Worm (Caenorhabditis elegans) whole organism, midembryonic: Measurements from ENCODE around the gene D1005.2.

Source experiments
- T22C8.4 ChIP-seq: fragments of 200-800 bp; sonication (Bioruptor generic); IDR thresholded peaks from 2 replicates; pipeline ENCODE4 v1.3.6; 2022; ENCODE audit warnings: missing genetic modification characterization, missing compliant biosample characterization
- cog-1 ChIP-seq: sonication (generic microtip); optimal IDR thresholded peaks from 2 replicates; lab custom pipeline; 2016; ENCODE audit warnings: missing genetic modification characterization, missing compliant biosample characterization
- flt-1 ChIP-seq: fragments of 200-800 bp; sonication (Bioruptor generic); IDR thresholded peaks from 2 replicates; pipeline ENCODE4 v1.3.6; 2022; ENCODE audit warnings: missing genetic modification characterization, missing compliant biosample characterization
- klf-2 ChIP-seq: fragments of 200-800 bp; sonication (Bioruptor generic); conservative IDR thresholded peaks from 2 replicates; pipeline ENCODE4 v1.3.6; 2022; ENCODE audit warnings: missing genetic modification reagents, missing genetic modification characterization, missing compliant biosample characterization
- med-1 ChIP-seq: sonication (generic microtip); optimal IDR thresholded peaks from 2 replicates; lab custom pipeline; 2017; ENCODE audit warnings: missing genetic modification characterization, mild to moderate bottlenecking, missing compliant biosample characterization, antibody characterized with exemption, missing genetic modification reagents; ENCODE audit not compliant: insufficient read depth
- ref-1 ChIP-seq: fragments of 200-800 bp; sonication (Bioruptor generic); conservative IDR thresholded peaks from 2 replicates; pipeline ENCODE4 v1.3.6; 2022; ENCODE audit warnings: missing genetic modification reagents, missing genetic modification characterization, missing compliant biosample characterization
- tab-1 ChIP-seq: fragments of 200-800 bp; sonication (Bioruptor generic); IDR thresholded peaks from 2 replicates; pipeline ENCODE4 v1.3.6; 2022; ENCODE audit warnings: missing genetic modification characterization, missing compliant biosample characterization
- ztf-23 ChIP-seq: fragments of 200-800 bp; sonication (Bioruptor generic); IDR thresholded peaks from 2 replicates; pipeline ENCODE4 v1.3.6; 2022; ENCODE audit warnings: missing genetic modification reagents, missing genetic modification characterization, missing compliant biosample characterization
- ztf-29 ChIP-seq: fragments of 200-800 bp; sonication (Bioruptor generic); IDR thresholded peaks from 2 replicates; pipeline ENCODE4 v1.3.6; 2022; ENCODE audit warnings: missing genetic modification reagents, missing genetic modification characterization, missing compliant biosample characterization

The D1005.2 gene

ce11 chrX:1476005-1476404 lies 17.2 kb downstream of the D1005.2 start:
- TF ChIP-seq ztf-29 (GFP tag; lab: Robert Waterston, UW): no peak
- no peak for TF ChIP-seq tab-1
- no peak for TF ChIP-seq ref-1
- TF ChIP-seq cog-1 (tag; lab: Kevin White, UChicago): no peak
- no peak for TF ChIP-seq klf-2 (GFP tag; lab: Robert Waterston, UW)
- TF ChIP-seq med-1 (GFP tag; lab: Kevin White, UChicago): no peak
- no peak for TF ChIP-seq ztf-23 (GFP tag; lab: Robert Waterston, UW)
- no peak for TF ChIP-seq T22C8.4 (GFP tag; lab: Robert Waterston, UW)
- no peak for TF ChIP-seq flt-1 (GFP tag; lab: Robert Waterston, UW)

ce11 chrX:1477932-1478331 lies 19.1 kb downstream of the D1005.2 start:
- no peak for TF ChIP-seq ref-1
- no peak for TF ChIP-seq T22C8.4 (GFP tag; lab: Robert Waterston, UW)
- TF ChIP-seq flt-1 (GFP tag; lab: Robert Waterston, UW): no peak
- TF ChIP-seq klf-2 (GFP tag; lab: Robert Waterston, UW): no peak
- TF ChIP-seq med-1 (GFP tag; lab: Kevin White, UChicago): no peak
- no peak for TF ChIP-seq ztf-23 (GFP tag; lab: Robert Waterston, UW)
- TF ChIP-seq ztf-29 (GFP tag; lab: Robert Waterston, UW): no peak
- no peak for TF ChIP-seq tab-1
- no peak for TF ChIP-seq cog-1 (tag; lab: Kevin White, UChicago)

DNA sequence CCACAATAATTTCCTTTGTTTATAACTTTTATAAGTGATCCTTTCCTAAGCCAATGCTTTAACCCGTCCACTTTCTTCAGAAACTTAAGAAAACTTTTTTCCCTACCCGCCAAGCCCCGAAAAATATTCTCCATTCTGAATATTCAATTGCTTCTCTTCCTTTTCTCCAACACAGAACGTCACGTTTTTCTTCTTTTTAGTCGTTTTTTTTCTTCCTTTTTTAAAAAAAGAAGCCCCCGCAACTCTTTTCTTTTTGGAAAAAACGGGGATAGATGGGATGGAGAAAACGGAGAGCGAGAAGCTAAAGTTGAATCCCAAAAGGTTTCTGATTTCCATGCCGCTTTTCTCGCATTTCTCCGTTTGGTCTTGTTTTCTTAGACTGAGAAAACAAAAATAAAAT lies 19.7 kb downstream of the D1005.2 start:
- TF ChIP-seq ztf-23 (GFP tag; lab: Robert Waterston, UW) (no peak), T22C8.4 (GFP tag; lab: Robert Waterston, UW) (no peak)

DNA sequence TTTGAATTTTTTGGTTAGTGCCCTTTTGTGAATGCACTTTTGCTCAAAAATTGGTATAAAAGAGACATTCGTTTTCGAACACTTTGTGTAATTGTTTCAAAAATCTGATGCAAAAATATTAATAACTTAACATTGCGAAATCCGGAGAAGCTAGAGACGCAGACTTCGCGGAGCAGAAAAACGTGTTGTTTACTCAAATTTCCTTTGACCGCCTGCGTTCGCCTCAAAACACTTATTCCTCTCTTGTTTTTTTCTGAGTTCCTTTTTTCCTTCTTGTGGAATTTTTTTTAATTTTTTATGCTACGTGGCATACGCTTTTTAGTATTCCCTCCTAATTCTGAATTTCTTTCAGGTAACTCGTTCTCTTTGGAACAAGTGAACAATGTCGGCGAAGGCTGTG lies 20.4 kb downstream of the D1005.2 start, which contains the start of gene acly-1:
Gene acly-1 (plus strand): TSS at position 353 of the 400 bp plus-strand sequence.
- TF ChIP-seq klf-2 (GFP tag; lab: Robert Waterston, UW): no peak
- no peak for TF ChIP-seq T22C8.4 (GFP tag; lab: Robert Waterston, UW)
- no peak for TF ChIP-seq med-1 (GFP tag; lab: Kevin White, UChicago)
- TF ChIP-seq ref-1: no peak
- TF ChIP-seq ztf-23 (GFP tag; lab: Robert Waterston, UW): no peak
- TF ChIP-seq flt-1 (GFP tag; lab: Robert Waterston, UW): no peak
- TF ChIP-seq cog-1 (tag; lab: Kevin White, UChicago): no peak
- TF ChIP-seq ztf-29 (GFP tag; lab: Robert Waterston, UW): no peak
- TF ChIP-seq tab-1: no peak

ce11 chrX:1479637-1480036 lies 20.8 kb downstream of the D1005.2 start:
- TF ChIP-seq ztf-29 (GFP tag; lab: Robert Waterston, UW): no peak
- TF ChIP-seq tab-1: no peak
- no peak for TF ChIP-seq T22C8.4 (GFP tag; lab: Robert Waterston, UW)
- TF ChIP-seq cog-1 (tag; lab: Kevin White, UChicago): no peak
- TF ChIP-seq flt-1 (GFP tag; lab: Robert Waterston, UW): no peak
- TF ChIP-seq ztf-23 (GFP tag; lab: Robert Waterston, UW): no peak
- TF ChIP-seq klf-2 (GFP tag; lab: Robert Waterston, UW): no peak
- no peak for TF ChIP-seq ref-1
- TF ChIP-seq med-1 (GFP tag; lab: Kevin White, UChicago): no peak

DNA sequence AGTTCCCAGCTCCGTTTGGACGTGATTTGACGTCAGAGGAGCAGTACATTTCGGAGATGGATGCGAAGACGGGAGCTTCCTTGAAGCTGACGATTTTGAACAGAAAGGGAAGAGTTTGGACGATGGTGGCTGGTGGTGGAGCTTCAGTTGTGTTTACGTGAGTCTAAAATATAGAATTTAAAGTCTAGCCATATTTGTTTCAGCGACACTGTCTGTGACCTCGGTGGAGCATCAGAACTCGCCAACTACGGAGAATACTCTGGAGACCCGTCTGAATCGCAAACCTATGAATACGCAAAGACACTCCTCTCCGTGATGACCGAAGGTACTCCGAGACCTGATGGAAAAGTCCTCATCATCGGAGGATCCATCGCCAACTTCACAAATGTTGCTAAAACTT lies 21.7 kb downstream of the D1005.2 start:
- no peak for TF ChIP-seq klf-2 (GFP tag; lab: Robert Waterston, UW)
- TF ChIP-seq cog-1 (tag; lab: Kevin White, UChicago): no peak
- no peak for TF ChIP-seq med-1 (GFP tag; lab: Kevin White, UChicago)
- TF ChIP-seq ref-1: no peak
- no peak for TF ChIP-seq ztf-29 (GFP tag; lab: Robert Waterston, UW)
- no peak for TF ChIP-seq flt-1 (GFP tag; lab: Robert Waterston, UW)
- TF ChIP-seq ztf-23 (GFP tag; lab: Robert Waterston, UW): no peak
- no peak for TF ChIP-seq T22C8.4 (GFP tag; lab: Robert Waterston, UW)
- TF ChIP-seq tab-1: no peak

DNA sequence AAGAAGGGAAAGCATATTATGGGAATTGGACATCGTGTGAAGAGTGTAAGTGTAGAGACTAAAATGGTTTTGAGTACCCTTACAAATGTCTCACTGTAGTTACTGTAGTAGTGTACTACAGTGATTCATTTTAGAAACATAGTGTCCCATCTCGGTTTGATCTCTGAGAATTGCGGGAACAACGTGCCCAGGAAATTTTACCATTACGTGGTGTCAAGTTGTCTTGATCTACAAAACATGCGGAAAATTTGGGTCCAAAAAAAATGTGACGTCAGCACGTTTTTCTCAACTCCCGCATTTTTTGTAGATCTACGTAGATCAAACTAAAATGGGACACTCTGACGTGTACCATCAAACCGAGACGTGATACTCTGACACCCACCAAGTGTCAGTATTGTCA lies 24.4 kb downstream of the D1005.2 start:
- TF ChIP-seq med-1 (GFP tag; lab: Kevin White, UChicago) (no peak), ztf-29 (GFP tag; lab: Robert Waterston, UW) (no peak), flt-1 (GFP tag; lab: Robert Waterston, UW) (no peak), T22C8.4 (GFP tag; lab: Robert Waterston, UW) (no peak)

DNA sequence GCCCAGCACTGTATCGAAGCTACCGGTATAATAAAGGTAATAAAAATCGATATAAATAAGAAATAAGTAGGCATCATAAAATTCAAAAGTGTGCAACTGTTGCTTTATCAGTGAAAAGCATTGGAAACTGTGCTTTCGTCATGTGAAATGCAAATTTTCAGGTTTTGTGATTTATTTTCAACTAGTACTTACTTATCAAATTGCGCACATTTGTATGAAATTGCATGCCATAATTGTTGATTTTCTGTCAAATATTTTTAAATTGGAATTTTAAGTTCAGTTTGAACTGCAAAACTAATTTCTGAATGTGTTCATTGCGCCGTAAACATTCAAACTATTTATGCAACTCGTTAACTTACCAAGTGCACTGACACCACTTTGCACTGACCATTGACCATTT lies 26.9 kb downstream of the D1005.2 start, which contains the start of gene D1005.4:
Gene D1005.4 (minus strand): TSS at position 101 of the 400 bp plus-strand sequence.
- no peak for TF ChIP-seq ref-1
- no peak for TF ChIP-seq ztf-23 (GFP tag; lab: Robert Waterston, UW)
- no peak for TF ChIP-seq ztf-29 (GFP tag; lab: Robert Waterston, UW)

ce11 chrX:1486135-1486648 lies 27.4 kb downstream of the D1005.2 start, which contains the start of the genes D1005.10 and dhs-25:
Gene D1005.10 (minus strand): TSS chrX:1486185.
Gene dhs-25 (plus strand): TSS chrX:1486532.
- TF ChIP-seq T22C8.4 (GFP tag; lab: Robert Waterston, UW) (peak; percentile 39; the same call in 1 of the 2 replicates), klf-2 (GFP tag; lab: Robert Waterston, UW) (no peak)

- no peak for TF ChIP-seq med-1 (GFP tag; lab: Kevin White, UChicago)
- no peak for TF ChIP-seq ztf-29 (GFP tag; lab: Robert Waterston, UW)
- no peak for TF ChIP-seq ref-1
- TF ChIP-seq ztf-23 (GFP tag; lab: Robert Waterston, UW): no peak
- no peak for TF ChIP-seq T22C8.4 (GFP tag; lab: Robert Waterston, UW)
- TF ChIP-seq klf-2 (GFP tag; lab: Robert Waterston, UW): no peak
- no peak for TF ChIP-seq flt-1 (GFP tag; lab: Robert Waterston, UW)
- TF ChIP-seq tab-1: no peak
- TF ChIP-seq cog-1 (tag; lab: Kevin White, UChicago): no peak
Observed at ce11 chrX:1487096-1487495, 28.3 kb downstream of the D1005.2 start.
